Fruit fly (Drosophila melanogaster): Measurements from ENCODE around the gene CG13599.
A peak's percentile ranks its signal among the peaks of the same experiment; 100 is the strongest.

The CG13599 gene

DNA sequence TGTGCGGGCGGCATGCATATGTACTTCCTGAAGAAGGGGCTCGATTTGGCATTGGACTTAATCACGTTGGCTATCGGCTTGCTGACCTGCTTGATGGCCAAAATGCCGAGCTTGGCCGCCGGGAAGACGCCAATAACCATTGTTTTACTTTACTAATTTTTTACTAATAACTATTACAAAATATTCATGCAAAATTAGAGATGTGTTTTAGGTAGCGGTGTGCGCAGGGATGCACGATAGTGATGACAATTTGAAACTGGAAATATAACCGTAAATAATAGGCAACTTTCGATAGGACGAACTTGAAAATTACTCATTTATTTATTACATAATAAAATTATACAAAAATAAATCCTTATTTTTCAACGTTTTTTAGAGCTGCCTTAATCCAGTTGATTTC is 4.0 kb upstream of the CG13599 start, which contains the start of gene CG13601 (continued):
- TF ChIP-seq chinmo (GFP tag; IDR thresholded peaks at IDR 0.05; ENCODE audit: partially characterized antibody) (peak; percentile 84; the same call in 1 of the 4 replicates), CG12219 (GFP tag; optimal IDR thresholded peaks at IDR 0.05) (no peak), Oaz (GFP tag; IDR thresholded peaks at IDR 0.05) (no peak), eve (GFP tag; optimal IDR thresholded peaks at IDR 0.05) (no peak), CG14014 (GFP tag; IDR thresholded peaks at IDR 0.05) (peak; percentile 37; the same call in 1 of the 2 replicates), CG17186 (GFP tag; optimal IDR thresholded peaks at IDR 0.05) (peak; percentile 89), CG2712 (tag; optimal IDR thresholded peaks at IDR 0.05) (peak; percentile 27), Rfx (GFP tag; IDR thresholded peaks at IDR 0.05) (peak; percentile 75)

dm6 chr3R:23928950-23929602 is 2.4 kb upstream of the CG13599 start, which contains the start of the genes CG43998, CG43999 and CG31142:
Gene CG43998 (minus strand): TSS chr3R:23929000.
Gene CG43999 (minus strand): TSS chr3R:23929000.
Gene CG31142 (plus strand): TSS chr3R:23929243.
- TF ChIP-seq BEAF-32 (GFP tag; optimal IDR thresholded peaks at IDR 0.05) (peak; percentile 23), CG10366 (GFP tag; IDR thresholded peaks at IDR 0.05) (no peak), Bgb (GFP tag; IDR thresholded peaks at IDR 0.05; ENCODE audit: partially characterized antibody) (no peak), CG4617 (GFP tag; optimal IDR thresholded peaks at IDR 0.05; ENCODE audit: borderline replicate concordance) (peak; percentile 33), B-H2 (GFP tag; optimal IDR thresholded peaks at IDR 0.05) (no peak), Max (GFP tag; optimal IDR thresholded peaks at IDR 0.05) (no peak), Pdp1 (GFP tag; optimal IDR thresholded peaks at IDR 0.05) (peak in 1 of 2 experiments; percentile 15), CG11247 (GFP tag; IDR thresholded peaks at IDR 0.05) (no peak), Hr39 (optimal IDR thresholded peaks at IDR 0.05) (no peak), E2f2 (GFP tag; IDR thresholded peaks at IDR 0.05) (peak; percentile 32), slp2 (GFP tag; optimal IDR thresholded peaks at IDR 0.05) (no peak), kay (GFP tag; optimal IDR thresholded peaks at IDR 0.05) (no peak), gro (GFP tag; optimal IDR thresholded peaks at IDR 0.05) (peak; percentile 6), dan (GFP tag; IDR thresholded peaks at IDR 0.05) (no peak), Hand (GFP tag; optimal IDR thresholded peaks at IDR 0.05) (no peak), vvl (GFP tag; IDR thresholded peaks at IDR 0.05) (no peak), hbn (GFP tag; IDR thresholded peaks at IDR 0.05; ENCODE audit: partially characterized antibody) (no peak), dpn (GFP tag; optimal IDR thresholded peaks at IDR 0.05) (peak in 1 of 2 experiments; percentile 5), Camta (GFP tag; optimal IDR thresholded peaks at IDR 0.05) (no peak), Nf-YC (tag; optimal IDR thresholded peaks at IDR 0.05) (peak; percentile 13), CG2116 (GFP tag; optimal IDR thresholded peaks at IDR 0.05) (no peak), Dfd (GFP tag; optimal IDR thresholded peaks at IDR 0.05) (no peak), stc (GFP tag; IDR thresholded peaks at IDR 0.05) (no peak), CG15696 (tag; optimal IDR thresholded peaks at IDR 0.05) (peak; percentile 10), D19B (GFP tag; optimal IDR thresholded peaks at IDR 0.05) (no peak), lab (GFP tag; optimal IDR thresholded peaks at IDR 0.05) (no peak), D19A (tag; optimal IDR thresholded peaks at IDR 0.05) (peak; percentile 97), Dbx (GFP tag; IDR thresholded peaks at IDR 0.05) (no peak; the same call in 2 of the 3 replicates), Scr (GFP tag; IDR thresholded peaks at IDR 0.05; ENCODE audit: partially characterized antibody) (no peak), crp (GFP tag; optimal IDR thresholded peaks at IDR 0.05) (peak in 1 of 2 experiments; percentile 82), jing (GFP tag; optimal IDR thresholded peaks at IDR 0.05) (no peak), CG32772 (GFP tag; IDR thresholded peaks at IDR 0.05) (no peak), az2 (GFP tag; optimal IDR thresholded peaks at IDR 0.05) (no peak), fd3F (GFP tag; optimal IDR thresholded peaks at IDR 0.05) (no peak), Kr (GFP tag; optimal IDR thresholded peaks at IDR 0.05) (no peak), CG4282 (GFP tag; optimal IDR thresholded peaks at IDR 0.05) (no peak), CG33213 (GFP tag; optimal IDR thresholded peaks at IDR 0.05) (no peak), Nf-YA (GFP tag; IDR thresholded peaks at IDR 0.05) (no peak), gsb (GFP tag; IDR thresholded peaks at IDR 0.05) (no peak), usp (GFP tag; optimal IDR thresholded peaks at IDR 0.05) (no peak), CG31224 (GFP tag; IDR thresholded peaks at IDR 0.05) (no peak)
